Worm (Caenorhabditis elegans): ENCODE measurements around the gene tat-1.

tat-1 gene

ce11 chrIII:12399709-12400108 is 21.8 kb downstream of the tat-1 start (continued):
- TF ChIP-seq zfp-3 (GFP tag; conservative IDR thresholded peaks at IDR 0.05) (no peak), madf-9 (GFP tag; conservative IDR thresholded peaks at IDR 0.05) (peak; percentile 43; the same call in 1 of the 2 replicates), F49E8.2 (tag; optimal IDR thresholded peaks at IDR 0.05; ENCODE audit: borderline replicate concordance) (no peak), spr-3 (GFP tag; optimal IDR thresholded peaks at IDR 0.05) (peak; percentile 15), daf-19 (GFP tag; conservative IDR thresholded peaks at IDR 0.05) (no peak), Y5F2A.4 (GFP tag; optimal IDR thresholded peaks at IDR 0.05) (no peak), dve-1 (tag; optimal IDR thresholded peaks at IDR 0.05; ENCODE audit: insufficient read depth) (no peak), pqm-1 (tag; optimal IDR thresholded peaks at IDR 0.05) (no peak), saeg-2 (GFP tag; IDR thresholded peaks at IDR 0.05) (no peak), aly-2 (tag; optimal IDR thresholded peaks at IDR 0.05) (no peak), ctbp-1 (GFP tag; IDR thresholded peaks at IDR 0.05) (peak; percentile 55; the same call in 1 of the 2 replicates), duxl-1 (tag; optimal IDR thresholded peaks at IDR 0.05; ENCODE audit: poor library complexity) (no peak), arid-1 (GFP tag; conservative IDR thresholded peaks at IDR 0.05) (peak; percentile 59; the same call in 1 of the 2 replicates), T20F7.1 (GFP tag; optimal IDR thresholded peaks at IDR 0.05) (no peak), R02D3.7 (tag; optimal IDR thresholded peaks at IDR 0.05) (no peak), zip-2 (tag; optimal IDR thresholded peaks at IDR 0.05) (no peak), cey-2 (tag; optimal IDR thresholded peaks at IDR 0.05; ENCODE audit: borderline replicate concordance, insufficient read depth) (no peak), unc-130 (GFP tag; optimal IDR thresholded peaks at IDR 0.05) (no peak), nhr-48 (tag; optimal IDR thresholded peaks at IDR 0.05) (no peak), nhr-237 (tag; optimal IDR thresholded peaks at IDR 0.05) (no peak), snpc-4 (tag; optimal IDR thresholded peaks at IDR 0.05) (no peak), sdz-12 (GFP tag; optimal IDR thresholded peaks at IDR 0.05) (no peak), F44E2.7 (GFP tag; IDR thresholded peaks at IDR 0.05) (0 out of 2 replicates have a peak, but pooled peaks have one; percentile 13), mxl-3 (GFP tag; optimal IDR thresholded peaks at IDR 0.05) (peak; percentile 39), fkh-10 (GFP tag; optimal IDR thresholded peaks at IDR 0.05) (no peak), ztf-11 (tag; optimal IDR thresholded peaks at IDR 0.05) (no peak), rbr-2 (tag; optimal IDR thresholded peaks at IDR 0.05) (peak; percentile 33), egl-27 (tag; optimal IDR thresholded peaks at IDR 0.05) (no peak), zfp-2 (tag; optimal IDR thresholded peaks at IDR 0.05) (peak; percentile 7), lin-29 (GFP tag; IDR thresholded peaks at IDR 0.05) (0 out of 2 replicates have a peak, but pooled peaks have one; percentile 16), F26F4.8 (GFP tag; conservative IDR thresholded peaks at IDR 0.05) (peak; percentile 63; the same call in 1 of the 2 replicates), skn-1 (tag; optimal IDR thresholded peaks at IDR 0.05) (no peak), nhr-28 (tag; optimal IDR thresholded peaks at IDR 0.05) (no peak), nhr-11 (tag; optimal IDR thresholded peaks at IDR 0.05) (no peak), ceh-20 (GFP tag; IDR thresholded peaks at IDR 0.05) (no peak), pha-4 (GFP tag; IDR thresholded peaks at IDR 0.05) (peak; percentile 61; the same call in 1 of the 2 replicates), pha-4 (tag; optimal IDR thresholded peaks at IDR 0.05) (no peak), nhr-10 (tag; optimal IDR thresholded peaks at IDR 0.05) (no peak), dpl-1 (GFP tag; optimal IDR thresholded peaks at IDR 0.05) (no peak), hmg-1.1 (GFP tag; IDR thresholded peaks at IDR 0.05) (peak; percentile 68), lin-39 (tag; optimal IDR thresholded peaks at IDR 0.05) (no peak), attf-4 (tag; optimal IDR thresholded peaks at IDR 0.05) (no peak), daf-12 (tag; optimal IDR thresholded peaks at IDR 0.05) (no peak), Y48G9A.11 (GFP tag; IDR thresholded peaks at IDR 0.05) (peak; percentile 49; the same call in 1 of the 2 replicates), Y105C5A.15 (GFP tag; IDR thresholded peaks at IDR 0.05) (no peak), dmd-6 (GFP tag; IDR thresholded peaks at IDR 0.05) (peak; percentile 25; the same call in 1 of the 2 replicates), ceh-44 (GFP tag; IDR thresholded peaks at IDR 0.05) (no peak), ztf-7 (tag; optimal IDR thresholded peaks at IDR 0.05) (no peak), dmd-9 (GFP tag; IDR thresholded peaks at IDR 0.05) (peak; percentile 51; the same call in 1 of the 2 replicates), F10B5.3 (tag; optimal IDR thresholded peaks at IDR 0.05) (no peak), ZK337.2 (GFP tag; IDR thresholded peaks at IDR 0.05) (no peak), mep-1 (tag; optimal IDR thresholded peaks at IDR 0.05) (no peak)
